Worm (Caenorhabditis elegans) whole organism, L4 larva: Measurements from ENCODE around the gene gcy-27.

ENCODE experiments used
- ceh-44 ChIP-seq: fragments of 200-800 bp; sonication (Bioruptor generic); IDR thresholded peaks from 2 replicates; pipeline ENCODE4 v1.3.6; 2022; ENCODE audit warnings: missing genetic modification reagents, missing genetic modification characterization, missing compliant biosample characterization
- duxl-1 ChIP-seq: sonication (generic microtip); optimal IDR thresholded peaks from 2 replicates; lab custom pipeline; 2016; ENCODE audit warnings: mild to moderate bottlenecking, missing genetic modification characterization, moderate library complexity, missing compliant biosample characterization; ENCODE audit not compliant: poor library complexity
- fos-1 ChIP-seq: fragments of 150-350 bp; optimal IDR thresholded peaks from 2 replicates; lab custom pipeline; 2014; ENCODE audit warnings: missing biosample characterization, missing genetic modification characterization
- lin-13 ChIP-seq: fragments of 150-350 bp; optimal IDR thresholded peaks from 2 replicates; lab custom pipeline; 2014; ENCODE audit warnings: missing biosample characterization, missing genetic modification reagents, missing genetic modification characterization
- mxl-3 ChIP-seq: fragments of 200-800 bp; sonication (Bioruptor generic); optimal IDR thresholded peaks from 2 replicates; lab custom pipeline; 2018; ENCODE audit warnings: mild to moderate bottlenecking, missing genetic modification characterization, missing compliant biosample characterization
- nhr-28 ChIP-seq: fragments of 150-350 bp; optimal IDR thresholded peaks from 2 replicates; lab custom pipeline; 2014; ENCODE audit warnings: missing biosample characterization, missing genetic modification characterization
- pha-4 ChIP-seq, 2 experiments: fragments of 150-350 bp in 1 of 2; fragments of 200-800 bp in 1 of 2; sonication (Bioruptor generic) in 1 of 2; IDR thresholded peaks in 1 of 2; optimal IDR thresholded peaks in 1 of 2; 2 replicates each; pipeline versions ENCODE4 v1.3.6 to Lab custom; 2014 to 2022; ENCODE audit warnings: missing genetic modification characterization in 2 of 2, missing genetic modification reagents in 2 of 2, missing biosample characterization in 1 of 2, missing compliant biosample characterization in 1 of 2
- sdz-12 ChIP-seq: fragments of 200-800 bp; sonication (Bioruptor generic); optimal IDR thresholded peaks from 2 replicates; lab custom pipeline; 2018; ENCODE audit warnings: mild to moderate bottlenecking, missing genetic modification characterization, missing compliant biosample characterization
- spr-1 ChIP-seq: sonication (generic microtip); optimal IDR thresholded peaks from 2 replicates; lab custom pipeline; 2016; ENCODE audit warnings: mild to moderate bottlenecking, missing genetic modification characterization, missing compliant biosample characterization

ce11 chrIV:17448319-17448718 lies 11.9 kb upstream of the gcy-27 start:
- TF ChIP-seq pha-4 (GFP tag; IDR thresholded peaks at IDR 0.05; lab: Robert Waterston, UW) (no peak), pha-4 (tag; optimal IDR thresholded peaks at IDR 0.05; lab: Kevin White, UChicago) (no peak), nhr-28 (no peak), ceh-44 (GFP tag; lab: Robert Waterston, UW) (no peak), spr-1 (tag; lab: Kevin White, UChicago) (no peak), mxl-3 (no peak), duxl-1 (no peak), sdz-12 (GFP tag; lab: Kevin White, UChicago) (no peak), fos-1 (tag; lab: Kevin White, UChicago) (no peak), lin-13 (no peak)
